Worm (Caenorhabditis elegans): Measurements from ENCODE around the gene ZK688.11.

ZK688.11 gene

ce11 chrIII:7889036-7889435 lies 4.3 kb upstream of the ZK688.11 start:
- TF ChIP-seq efl-1 (optimal IDR thresholded peaks at IDR 0.05) = no peak
- TF ChIP-seq efl-1 (GFP tag; optimal IDR thresholded peaks at IDR 0.05 in 1 of 2) = peak in 1 of 2 experiments; percentile 91
- TF ChIP-seq nhr-12 (tag; optimal IDR thresholded peaks at IDR 0.05) = no peak

ce11 chrIII:7882900-7883299 lies 1.9 kb downstream of the ZK688.11 start, which contains the start of gene ZK688.9:
TSS of gene ZK688.9 (minus strand) at chrIII:7883000.
- TF ChIP-seq skn-1 (tag; optimal IDR thresholded peaks at IDR 0.05) (no peak), rnt-1 (tag; optimal IDR thresholded peaks at IDR 0.05) (no peak), zip-4 (GFP tag; optimal IDR thresholded peaks at IDR 0.05) (no peak), pqm-1 (tag; optimal IDR thresholded peaks at IDR 0.05) (no peak), C04F5.9 (tag; optimal IDR thresholded peaks at IDR 0.05) (no peak), efl-3 (GFP tag; optimal IDR thresholded peaks at IDR 0.05) (no peak), fkh-10 (GFP tag; optimal IDR thresholded peaks at IDR 0.05) (no peak), sox-4 (tag; optimal IDR thresholded peaks at IDR 0.05) (no peak), unc-98 (GFP tag; IDR thresholded peaks at IDR 0.05) (no peak), lin-39 (tag; optimal IDR thresholded peaks at IDR 0.05) (no peak), hpl-2 (GFP tag; optimal IDR thresholded peaks at IDR 0.05) (no peak), vab-15 (tag; optimal IDR thresholded peaks at IDR 0.05) (no peak), ceh-88 (GFP tag; IDR thresholded peaks at IDR 0.05) (no peak), aly-2 (tag; optimal IDR thresholded peaks at IDR 0.05) (no peak), ceh-90 (tag; optimal IDR thresholded peaks at IDR 0.05) (no peak), mdl-1 (tag; optimal IDR thresholded peaks at IDR 0.05) (no peak), lin-15B (tag; optimal IDR thresholded peaks at IDR 0.05) (no peak), elt-2 (tag; optimal IDR thresholded peaks at IDR 0.05) (no peak), nhr-71 (tag; optimal IDR thresholded peaks at IDR 0.05) (no peak)

ce11 chrIII:7880132-7880715 lies 4.5 kb downstream of the ZK688.11 start:
- TF ChIP-seq grh-1 (GFP tag; IDR thresholded peaks at IDR 0.05) = no peak
- no peak for TF ChIP-seq nhr-237 (tag; optimal IDR thresholded peaks at IDR 0.05)
- no peak for TF ChIP-seq efl-1 (optimal IDR thresholded peaks at IDR 0.05)
- peak in 1 of 2 experiments; percentile 61 for TF ChIP-seq efl-1 (GFP tag; optimal IDR thresholded peaks at IDR 0.05 in 1 of 2)
- no peak for TF ChIP-seq pag-3 (tag; optimal IDR thresholded peaks at IDR 0.05; ENCODE audit: borderline replicate concordance, insufficient read depth)
- no peak for TF ChIP-seq tlp-1 (tag; optimal IDR thresholded peaks at IDR 0.05)
- no peak for TF ChIP-seq jun-1 (tag; optimal IDR thresholded peaks at IDR 0.05)
- no peak for TF ChIP-seq aha-1 (tag; optimal IDR thresholded peaks at IDR 0.05)
- TF ChIP-seq ceh-82 (tag; optimal IDR thresholded peaks at IDR 0.05) = no peak
- no peak for TF ChIP-seq nhr-76 (tag; optimal IDR thresholded peaks at IDR 0.05)
- no peak for TF ChIP-seq ces-1 (GFP tag; optimal IDR thresholded peaks at IDR 0.05)
- peak in 1 of 2 experiments; percentile 54 for TF ChIP-seq lsy-2 (tag; optimal IDR thresholded peaks at IDR 0.05)
- TF ChIP-seq fos-1 (tag; optimal IDR thresholded peaks at IDR 0.05) = no peak
- no peak for TF ChIP-seq nhr-28 (tag; optimal IDR thresholded peaks at IDR 0.05)
- TF ChIP-seq Y116A8C.19 (tag; optimal IDR thresholded peaks at IDR 0.05; ENCODE audit: borderline replicate concordance) = no peak
- TF ChIP-seq mab-9 (GFP tag; IDR thresholded peaks at IDR 0.05) = no peak
- no peak for TF ChIP-seq nhr-11 (tag; optimal IDR thresholded peaks at IDR 0.05)
- TF ChIP-seq elt-3 (tag; optimal IDR thresholded peaks at IDR 0.05) = no peak
- no peak for TF ChIP-seq lin-13 (GFP tag; optimal IDR thresholded peaks at IDR 0.05)
- TF ChIP-seq vab-15 (tag; optimal IDR thresholded peaks at IDR 0.05) = no peak
- peak; percentile 27 for TF ChIP-seq nhr-20 (tag; optimal IDR thresholded peaks at IDR 0.05)
- TF ChIP-seq lin-35 (GFP tag; optimal IDR thresholded peaks at IDR 0.05) = no peak
- TF ChIP-seq lin-14 (GFP tag; optimal IDR thresholded peaks at IDR 0.05) = peak; percentile 78
- TF ChIP-seq pax-3 (tag; optimal IDR thresholded peaks at IDR 0.05) = no peak
- no peak for TF ChIP-seq fkh-8 (tag; optimal IDR thresholded peaks at IDR 0.05)
- no peak for TF ChIP-seq C16A3.4 (tag; optimal IDR thresholded peaks at IDR 0.05)
- no peak for TF ChIP-seq fkh-10 (GFP tag; optimal IDR thresholded peaks at IDR 0.05)
- peak; percentile 21 for TF ChIP-seq unc-130 (tag; optimal IDR thresholded peaks at IDR 0.05)
- TF ChIP-seq zag-1 (tag; optimal IDR thresholded peaks at IDR 0.05) = no peak
- no peak for TF ChIP-seq nhr-85 (tag)
- peak; percentile 53 for TF ChIP-seq rnt-1 (tag; optimal IDR thresholded peaks at IDR 0.05)
- TF ChIP-seq xbp-1 (tag; optimal IDR thresholded peaks at IDR 0.05) = no peak
- no peak for TF ChIP-seq zip-4 (GFP tag; optimal IDR thresholded peaks at IDR 0.05)
- TF ChIP-seq hlh-4 (tag; optimal IDR thresholded peaks at IDR 0.05) = no peak
- no peak for TF ChIP-seq skn-1 (tag; optimal IDR thresholded peaks at IDR 0.05)
